Fruit fly (Drosophila melanogaster): ENCODE data around the gene CG4619.

The CG4619 gene

DNA sequence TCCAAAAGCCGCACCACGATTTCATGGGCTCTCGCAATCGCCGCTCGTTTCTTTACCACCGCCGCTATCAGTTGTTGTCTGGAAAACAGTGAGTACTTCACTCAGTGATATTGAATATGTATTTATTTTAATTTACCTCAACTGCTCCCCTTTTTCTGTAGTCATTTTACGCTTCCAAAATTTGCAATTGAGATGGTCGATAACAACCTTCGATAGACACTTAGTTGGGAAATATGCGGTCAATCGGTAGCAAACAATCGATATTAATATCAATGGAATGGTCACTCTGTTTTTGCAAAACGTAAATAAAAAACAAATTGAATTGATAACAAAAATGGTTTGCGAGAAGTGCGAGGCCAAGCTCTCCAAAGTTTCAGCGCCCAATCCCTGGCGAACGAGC lies 48.1 kb upstream of the CG4619 start, which contains the start of the genes CG34183 and CG4537 (continued):
- TF ChIP-seq nmo (GFP tag; optimal IDR thresholded peaks at IDR 0.05) (peak; percentile 13), zf30C (GFP tag; optimal IDR thresholded peaks at IDR 0.05) (no peak), caup (GFP tag; optimal IDR thresholded peaks at IDR 0.05; ENCODE audit: severe bottlenecking) (no peak), Bgb (GFP tag; IDR thresholded peaks at IDR 0.05; ENCODE audit: partially characterized antibody) (peak; percentile 92), fd3F (GFP tag; optimal IDR thresholded peaks at IDR 0.05) (no peak), so (GFP tag; IDR thresholded peaks at IDR 0.05) (no peak), zen (tag; optimal IDR thresholded peaks at IDR 0.05) (no peak), CG7963 (GFP tag; IDR thresholded peaks at IDR 0.05; ENCODE audit: partially characterized antibody) (peak; percentile 89), CG15514 (GFP tag; optimal IDR thresholded peaks at IDR 0.05) (peak; percentile 39), vfl (GFP tag; optimal IDR thresholded peaks at IDR 0.05) (no peak), fd102C (GFP tag; optimal IDR thresholded peaks at IDR 0.05) (no peak), insv (GFP tag; optimal IDR thresholded peaks at IDR 0.05) (no peak), CG11560 (tag; IDR thresholded peaks at IDR 0.05) (no peak), CG1233 (GFP tag; optimal IDR thresholded peaks at IDR 0.05) (no peak), Meics (GFP tag; optimal IDR thresholded peaks at IDR 0.05) (no peak), Dbx (GFP tag; IDR thresholded peaks at IDR 0.05) (no peak), lab (GFP tag; optimal IDR thresholded peaks at IDR 0.05) (no peak), mirr (GFP tag; optimal IDR thresholded peaks at IDR 0.05) (no peak), nom (GFP tag; optimal IDR thresholded peaks at IDR 0.05) (no peak), z (GFP tag; IDR thresholded peaks at IDR 0.05) (no peak), croc (GFP tag; conservative IDR thresholded peaks at IDR 0.05) (no peak), gt (GFP tag; IDR thresholded peaks at IDR 0.05) (no peak), CG7928 (GFP tag; optimal IDR thresholded peaks at IDR 0.05) (no peak), CG11456 (GFP tag; IDR thresholded peaks at IDR 0.05) (no peak), MTF-1 (GFP tag; optimal IDR thresholded peaks at IDR 0.05; ENCODE audit: borderline replicate concordance) (no peak), CG15269 (tag; optimal IDR thresholded peaks at IDR 0.05) (no peak), Atf-2 (GFP tag; optimal IDR thresholded peaks at IDR 0.05) (no peak), Rfx (GFP tag; IDR thresholded peaks at IDR 0.05) (peak; percentile 39; the same call in 1 of the 2 replicates), fd96Cb (tag; optimal IDR thresholded peaks at IDR 0.05) (no peak), gro (GFP tag; optimal IDR thresholded peaks at IDR 0.05) (no peak), CG10209 (GFP tag; optimal IDR thresholded peaks at IDR 0.05) (no peak), h (optimal IDR thresholded peaks at IDR 0.05) (no peak), Poxn (GFP tag; IDR thresholded peaks at IDR 0.05) (no peak), NC2α (GFP tag; optimal IDR thresholded peaks at IDR 0.05) (no peak), CG18476 (GFP tag; optimal IDR thresholded peaks at IDR 0.05) (no peak), CG13894 (tag; optimal IDR thresholded peaks at IDR 0.05) (no peak), wdn (GFP tag; IDR thresholded peaks at IDR 0.05) (no peak), NfI (GFP tag; optimal IDR thresholded peaks at IDR 0.05) (no peak), Adf1 (GFP tag; IDR thresholded peaks at IDR 0.05) (no peak)

DNA sequence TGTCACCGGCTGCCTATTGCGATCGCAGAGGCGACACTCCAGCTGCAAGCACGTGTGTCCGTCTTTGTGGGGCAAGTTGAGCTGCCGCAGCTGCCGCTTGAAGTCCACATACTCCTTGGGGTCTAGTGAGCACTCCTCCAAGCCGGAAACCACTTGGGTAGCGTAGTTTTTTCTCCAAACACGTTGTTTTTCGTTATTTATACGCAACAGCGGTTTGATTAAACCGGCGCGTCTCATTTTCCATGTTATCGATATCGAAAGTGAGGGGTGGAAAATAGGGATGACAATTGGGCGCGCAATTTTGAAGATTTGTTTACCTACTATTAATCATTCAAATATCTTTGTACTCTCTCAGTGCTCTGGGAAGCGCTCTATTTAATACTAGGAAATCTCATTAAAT lies 45.5 kb upstream of the CG4619 start, which contains the start of gene mtDNA-helicase:
Gene mtDNA-helicase, minus strand, starts transcription at position 264 of the 400 bp plus-strand sequence.
- TF ChIP-seq Dip3 (GFP tag; optimal IDR thresholded peaks at IDR 0.05) (no peak), Dll (GFP tag; IDR thresholded peaks at IDR 0.05; ENCODE audit: partially characterized antibody) (peak; percentile 72; the same call in 3 of the 4 replicates), sna (GFP tag; IDR thresholded peaks at IDR 0.05; ENCODE audit: partially characterized antibody) (peak; percentile 61; the same call in 1 of the 2 replicates), ssp (GFP tag; IDR thresholded peaks at IDR 0.05) (no peak), CG14860 (GFP tag; IDR thresholded peaks at IDR 0.05; ENCODE audit: partially characterized antibody) (peak; percentile 42; the same call in 2 of the 3 replicates), CG10543 (GFP tag; optimal IDR thresholded peaks at IDR 0.05) (no peak), amos (GFP tag; IDR thresholded peaks at IDR 0.05; ENCODE audit: partially characterized antibody) (peak; percentile 33; the same call in 1 of the 2 replicates), inv (GFP tag; IDR thresholded peaks at IDR 0.05; ENCODE audit: partially characterized antibody) (no peak), CG3407 (GFP tag; optimal IDR thresholded peaks at IDR 0.05) (no peak), CG3726 (GFP tag; IDR thresholded peaks at IDR 0.05) (no peak), pzg (GFP tag; optimal IDR thresholded peaks at IDR 0.05) (peak; percentile 36), CG13775 (GFP tag; optimal IDR thresholded peaks at IDR 0.05) (no peak), al (GFP tag; IDR thresholded peaks at IDR 0.05) (no peak), Taf1 (GFP tag; IDR thresholded peaks at IDR 0.05) (no peak)
